Fruit fly (Drosophila melanogaster): ENCODE measurements around the gene CG32071.

The CG32071 gene

DNA sequence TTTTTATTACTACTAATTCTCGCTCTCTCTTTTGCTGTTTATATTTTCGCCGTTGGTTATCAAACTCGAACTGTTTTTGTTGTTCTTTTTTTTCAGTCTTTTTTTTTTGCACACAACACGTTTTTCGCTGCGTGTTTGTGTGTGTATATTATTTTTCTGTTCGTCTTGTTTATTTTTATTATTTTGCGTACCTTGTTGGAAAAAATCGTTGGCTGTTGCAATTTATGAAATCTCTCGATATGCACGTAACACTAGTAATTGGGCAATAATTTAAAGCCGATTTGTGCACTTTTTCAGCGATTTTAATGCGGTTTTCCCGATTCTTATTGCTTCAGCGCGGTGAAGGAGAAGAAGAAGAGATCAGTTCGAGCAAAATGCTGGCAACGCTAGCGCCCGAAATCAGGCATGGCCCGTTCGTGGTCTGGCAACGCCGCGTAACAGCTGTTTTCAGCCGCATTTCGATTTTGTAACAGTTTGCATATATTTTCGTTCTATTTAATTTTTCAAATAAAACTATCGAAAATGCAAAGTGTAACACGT lies 16.8 kb upstream of the CG32071 start, which contains the start of the genes FoxK and mRpL2 (continued):
- TF ChIP-seq scrt (GFP tag; optimal IDR thresholded peaks at IDR 0.05) = no peak
- TF ChIP-seq Elba2 (GFP tag; optimal IDR thresholded peaks at IDR 0.05) = peak; percentile 99
- TF ChIP-seq HmgD (GFP tag; optimal IDR thresholded peaks at IDR 0.05) = peak; percentile 63
- TF ChIP-seq CG6791 (GFP tag; IDR thresholded peaks at IDR 0.05; ENCODE audit: partially characterized antibody) = peak; percentile 54; the same call in 2 of the 3 replicates
- peak; percentile 55 for TF ChIP-seq Ets97D (GFP tag; optimal IDR thresholded peaks at IDR 0.05)
- TF ChIP-seq twi (tag; optimal IDR thresholded peaks at IDR 0.05) = no peak
- no peak for TF ChIP-seq CG5180 (GFP tag; optimal IDR thresholded peaks at IDR 0.05)
- no peak for TF ChIP-seq h (optimal IDR thresholded peaks at IDR 0.05)
- TF ChIP-seq CG3847 (GFP tag; IDR thresholded peaks at IDR 0.05) = peak; percentile 63; the same call in 1 of the 2 replicates
- TF ChIP-seq CG17912 (GFP tag; optimal IDR thresholded peaks at IDR 0.05) = peak; percentile 26
- TF ChIP-seq CG6654 (GFP tag; optimal IDR thresholded peaks at IDR 0.05) = no peak
- peak; percentile 40 for TF ChIP-seq CG18011 (GFP tag; optimal IDR thresholded peaks at IDR 0.05)
- TF ChIP-seq Pdp1 (GFP tag; optimal IDR thresholded peaks at IDR 0.05) = peak in 1 of 2 experiments; percentile 72
- peak; percentile 27; the same call in 1 of the 2 replicates for TF ChIP-seq tna (GFP tag; IDR thresholded peaks at IDR 0.05; ENCODE audit: partially characterized antibody)
- TF ChIP-seq zfh1 (GFP tag; IDR thresholded peaks at IDR 0.05) = peak; percentile 31; the same call in 1 of the 3 replicates
- TF ChIP-seq Awh (GFP tag; IDR thresholded peaks at IDR 0.05) = no peak
- TF ChIP-seq CTCF (GFP tag; optimal IDR thresholded peaks at IDR 0.05) = peak; percentile 44
- TF ChIP-seq CG3281 (GFP tag; optimal IDR thresholded peaks at IDR 0.05) = peak; percentile 5
- TF ChIP-seq insv (GFP tag; optimal IDR thresholded peaks at IDR 0.05) = peak in 1 of 2 experiments; percentile 38
- TF ChIP-seq stwl (tag; optimal IDR thresholded peaks at IDR 0.05) = peak; percentile 83
- TF ChIP-seq amos (GFP tag; IDR thresholded peaks at IDR 0.05; ENCODE audit: partially characterized antibody) = peak; percentile 49; the same call in 1 of the 2 replicates
- TF ChIP-seq E2f2 (GFP tag; IDR thresholded peaks at IDR 0.05) = peak; percentile 58

DNA sequence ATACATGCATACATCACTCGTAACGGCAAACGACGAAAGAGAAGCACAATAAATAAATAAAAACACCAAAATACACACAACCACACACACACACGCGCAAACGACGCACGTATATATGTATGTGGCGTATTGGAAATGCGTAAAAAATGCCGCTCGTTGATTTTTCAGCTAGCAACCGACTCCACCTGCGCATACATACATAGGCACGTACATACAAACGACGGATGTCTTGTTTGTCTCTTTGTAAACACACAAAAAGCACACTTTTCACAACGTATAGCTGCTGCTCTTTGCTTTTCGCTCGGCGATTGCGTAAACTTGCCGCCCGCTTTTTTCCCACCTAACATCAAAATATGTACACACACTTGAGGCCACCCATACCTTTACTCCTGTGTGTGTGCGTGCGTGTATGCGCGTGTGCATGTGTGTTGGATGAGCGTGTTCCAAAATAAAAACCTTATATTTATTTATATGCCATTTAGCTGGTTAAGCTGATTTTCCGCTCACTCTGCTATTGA lies 16.3 kb upstream of the CG32071 start:
- TF ChIP-seq CG6683 (GFP tag; optimal IDR thresholded peaks at IDR 0.05) = peak; percentile 64
- TF ChIP-seq NFAT (GFP tag; IDR thresholded peaks at IDR 0.05) = peak; percentile 6; the same call in 1 of the 2 replicates
- TF ChIP-seq psq (GFP tag; optimal IDR thresholded peaks at IDR 0.05) = peak; percentile 10
- TF ChIP-seq chinmo (GFP tag; IDR thresholded peaks at IDR 0.05; ENCODE audit: partially characterized antibody) = peak; percentile 33; the same call in 1 of the 4 replicates
- TF ChIP-seq ato (GFP tag; IDR thresholded peaks at IDR 0.05; ENCODE audit: partially characterized antibody) = no peak
- no peak for TF ChIP-seq CG1792 (GFP tag; optimal IDR thresholded peaks at IDR 0.05)
- TF ChIP-seq CG11398 (GFP tag; optimal IDR thresholded peaks at IDR 0.05) = no peak
- no peak for TF ChIP-seq CG10274 (GFP tag; optimal IDR thresholded peaks at IDR 0.05)
- TF ChIP-seq nerfin-2 (GFP tag; IDR thresholded peaks at IDR 0.05; ENCODE audit: partially characterized antibody) = no peak
- no peak for TF ChIP-seq tin (GFP tag; optimal IDR thresholded peaks at IDR 0.05)
- peak; percentile 26 for TF ChIP-seq CG15696 (tag; optimal IDR thresholded peaks at IDR 0.05)
- peak; percentile 66 for TF ChIP-seq ash1 (GFP tag; optimal IDR thresholded peaks at IDR 0.05)
- TF ChIP-seq CG34376 (GFP tag; optimal IDR thresholded peaks at IDR 0.05) = peak; percentile 78
- TF ChIP-seq hbn (GFP tag; IDR thresholded peaks at IDR 0.05; ENCODE audit: partially characterized antibody) = no peak
- peak; percentile 64 for TF ChIP-seq ewg (GFP tag; optimal IDR thresholded peaks at IDR 0.05)
- TF ChIP-seq Rx (GFP tag; IDR thresholded peaks at IDR 0.05) = no peak
- TF ChIP-seq CG3847 (GFP tag; IDR thresholded peaks at IDR 0.05) = no peak; the same call in 1 of the 2 replicates
- TF ChIP-seq insv (GFP tag; optimal IDR thresholded peaks at IDR 0.05) = peak in 1 of 2 experiments; percentile 62
- peak; percentile 48 for TF ChIP-seq sob (GFP tag; IDR thresholded peaks at IDR 0.05)
- TF ChIP-seq repo (GFP tag; optimal IDR thresholded peaks at IDR 0.05) = peak; percentile 14
- no peak for TF ChIP-seq jigr1 (GFP tag; IDR thresholded peaks at IDR 0.05)
- TF ChIP-seq Oaz (GFP tag; IDR thresholded peaks at IDR 0.05) = no peak
- TF ChIP-seq Drgx (GFP tag; IDR thresholded peaks at IDR 0.05) = no peak
- TF ChIP-seq CG11723 (GFP tag; optimal IDR thresholded peaks at IDR 0.05) = peak; percentile 18
- peak; percentile 84 for TF ChIP-seq CG13894 (tag; optimal IDR thresholded peaks at IDR 0.05)
- TF ChIP-seq CG14667 (GFP tag; IDR thresholded peaks at IDR 0.05) = no peak
- no peak; the same call in 1 of the 2 replicates for TF ChIP-seq amos (GFP tag; IDR thresholded peaks at IDR 0.05; ENCODE audit: partially characterized antibody)
- no peak for TF ChIP-seq Bteb2 (GFP tag; optimal IDR thresholded peaks at IDR 0.05)
- TF ChIP-seq ttk (GFP tag; IDR thresholded peaks at IDR 0.05) = no peak
- 0 out of 2 replicates have a peak, but pooled peaks have one; percentile 20 for TF ChIP-seq CG17328 (GFP tag; IDR thresholded peaks at IDR 0.05)

All from whole organism, embryonic.